Worm (Caenorhabditis elegans) whole organism, young adult: Measurements from ENCODE around the gene lov-1.
A peak's percentile ranks its signal among the peaks of the same experiment; 100 is the strongest.

Experiments
- D2030.7 ChIP-seq: fragments of 200-800 bp; sonication (Bioruptor generic); IDR thresholded peaks from 2 replicates; pipeline ENCODE4 v1.3.6; 2022; ENCODE audit warnings: missing genetic modification reagents, missing genetic modification characterization, missing compliant biosample characterization
- F39B2.1 ChIP-seq: fragments of 200-800 bp; sonication (Bioruptor generic); IDR thresholded peaks from 2 replicates; pipeline ENCODE4 v1.3.6; 2022; ENCODE audit warnings: missing genetic modification reagents, missing genetic modification characterization, missing compliant biosample characterization
- F49E8.2 ChIP-seq: sonication (generic microtip); optimal IDR thresholded peaks from 3 replicates; lab custom pipeline; 2017; ENCODE audit warnings: missing genetic modification characterization, mild to moderate bottlenecking, missing compliant biosample characterization, antibody characterized with exemption, moderate library complexity; ENCODE audit not compliant: insufficient read depth
- K12H6.12 ChIP-seq: fragments of 200-800 bp; sonication (Bioruptor generic); optimal IDR thresholded peaks from 2 replicates; lab custom pipeline; 2018; ENCODE audit warnings: mild to moderate bottlenecking, missing genetic modification characterization, missing compliant biosample characterization
- Y67H2A.10 ChIP-seq: fragments of 200-800 bp; sonication (Bioruptor generic); conservative IDR thresholded peaks from 2 replicates; pipeline ENCODE4 v1.3.6; 2022; ENCODE audit warnings: missing genetic modification reagents, missing genetic modification characterization, missing compliant biosample characterization
- Y79H2A.3 ChIP-seq: fragments of 200-800 bp; sonication (Bioruptor generic); conservative IDR thresholded peaks from 2 replicates; pipeline ENCODE4 v1.3.6; 2022; ENCODE audit warnings: missing genetic modification reagents, missing genetic modification characterization, missing compliant biosample characterization
- Y95B8A.8 ChIP-seq: fragments of 200-800 bp; sonication (Bioruptor generic); IDR thresholded peaks from 2 replicates; pipeline ENCODE4 v1.3.6; 2022; ENCODE audit warnings: missing genetic modification reagents, missing genetic modification characterization, missing compliant biosample characterization
- ZK185.1 ChIP-seq: sonication (generic microtip); optimal IDR thresholded peaks from 2 replicates; lab custom pipeline; 2016; ENCODE audit warnings: mild to moderate bottlenecking, missing genetic modification characterization, missing compliant biosample characterization; ENCODE audit not compliant: poor library complexity, severe bottlenecking
- ama-1 ChIP-seq, 3 experiments: fragments of 150-350 bp in 1 of 3; sonication (generic microtip) in 2 of 3; optimal IDR thresholded peaks; 2 replicates each; lab custom pipeline; 2014 to 2018; ENCODE audit warnings: missing biosample characterization in 2 of 3, missing genetic modification characterization in 2 of 3, missing genetic modification reagents in 2 of 3
- aptf-2 ChIP-seq: fragments of 200-800 bp; sonication (Bioruptor generic); conservative IDR thresholded peaks from 2 replicates; pipeline ENCODE4 v1.3.6; 2022; ENCODE audit warnings: missing genetic modification reagents, missing genetic modification characterization, missing compliant biosample characterization
- aptf-3 ChIP-seq: fragments of 200-800 bp; sonication (Bioruptor generic); IDR thresholded peaks from 2 replicates; pipeline ENCODE4 v1.3.6; 2022; ENCODE audit warnings: missing genetic modification characterization, missing compliant biosample characterization
- atf-7 ChIP-seq: sonication (generic microtip); optimal IDR thresholded peaks from 2 replicates; lab custom pipeline; 2017; ENCODE audit warnings: mild to moderate bottlenecking, missing genetic modification characterization, missing compliant biosample characterization
- attf-5 ChIP-seq: fragments of 200-800 bp; sonication (Bioruptor generic); optimal IDR thresholded peaks from 2 replicates; lab custom pipeline; 2018; ENCODE audit warnings: mild to moderate bottlenecking, missing genetic modification characterization, missing compliant biosample characterization
- bed-2 ChIP-seq: fragments of 200-800 bp; sonication (Bioruptor generic); IDR thresholded peaks from 2 replicates; pipeline ENCODE4 v1.3.6; 2022; ENCODE audit warnings: missing genetic modification reagents, missing genetic modification characterization, missing compliant biosample characterization
- ceh-91 ChIP-seq: fragments of 200-800 bp; sonication (Bioruptor generic); IDR thresholded peaks from 2 replicates; pipeline ENCODE4 v1.3.6; 2022; ENCODE audit warnings: missing genetic modification reagents, missing genetic modification characterization, missing compliant biosample characterization
- die-1 ChIP-seq: sonication (generic microtip); optimal IDR thresholded peaks from 2 replicates; lab custom pipeline; 2016; ENCODE audit warnings: missing genotype, mild to moderate bottlenecking, missing genetic modification characterization, missing compliant biosample characterization
- dpl-1 ChIP-seq: fragments of 150-350 bp; optimal IDR thresholded peaks from 2 replicates; lab custom pipeline; 2014; ENCODE audit warnings: missing biosample characterization, missing genetic modification reagents, missing genetic modification characterization
- efl-1 ChIP-seq: fragments of 150-350 bp; optimal IDR thresholded peaks from 2 replicates; lab custom pipeline; 2014; ENCODE audit warnings: missing biosample characterization, missing genetic modification reagents, missing genetic modification characterization
- egl-44 ChIP-seq: fragments of 200-800 bp; sonication (Bioruptor generic); IDR thresholded peaks from 2 replicates; pipeline ENCODE4 v1.3.6; 2022; ENCODE audit warnings: missing genetic modification reagents, missing genetic modification characterization, missing compliant biosample characterization
- ekl-4 ChIP-seq: fragments of 200-800 bp; sonication (Bioruptor generic); IDR thresholded peaks from 2 replicates; pipeline ENCODE4 v1.3.6; 2022; ENCODE audit warnings: missing genetic modification reagents, missing genetic modification characterization, missing compliant biosample characterization
- fkh-3 ChIP-seq: sonication (generic microtip); optimal IDR thresholded peaks from 2 replicates; lab custom pipeline; 2016; ENCODE audit warnings: mild to moderate bottlenecking, missing genetic modification characterization, missing compliant biosample characterization
- him-1 ChIP-seq: sonication (generic microtip); optimal IDR thresholded peaks from 2 replicates; lab custom pipeline; 2016; ENCODE audit warnings: missing genotype, missing genetic modification reagents, missing genetic modification characterization, missing compliant biosample characterization
- hmg-20 ChIP-seq: fragments of 200-800 bp; sonication (Bioruptor generic); IDR thresholded peaks from 2 replicates; pipeline ENCODE4 v1.3.6; 2022; ENCODE audit warnings: missing genetic modification reagents, missing genetic modification characterization, missing compliant biosample characterization
- hsf-1 ChIP-seq: fragments of 200-800 bp; sonication (Bioruptor generic); IDR thresholded peaks from 2 replicates; pipeline ENCODE4 v1.3.6; 2022; ENCODE audit warnings: missing genetic modification reagents, missing genetic modification characterization, missing compliant biosample characterization
- lag-1 ChIP-seq: fragments of 200-800 bp; sonication (Bioruptor generic); IDR thresholded peaks from 2 replicates; pipeline ENCODE4 v1.3.6; 2022; ENCODE audit warnings: missing genetic modification reagents, missing genetic modification characterization, missing compliant biosample characterization
- lin-40 ChIP-seq: sonication (generic microtip); optimal IDR thresholded peaks from 2 replicates; lab custom pipeline; 2016; ENCODE audit warnings: missing genetic modification characterization, mild to moderate bottlenecking, missing compliant biosample characterization, missing genotype, missing genetic modification reagents
- lsl-1 ChIP-seq: fragments of 200-800 bp; sonication (Bioruptor generic); optimal IDR thresholded peaks from 2 replicates; lab custom pipeline; 2018; ENCODE audit warnings: mild to moderate bottlenecking, missing genetic modification characterization, moderate library complexity, missing compliant biosample characterization
- lsy-27 ChIP-seq: sonication (generic microtip); optimal IDR thresholded peaks from 2 replicates; lab custom pipeline; 2017; ENCODE audit warnings: missing genetic modification characterization, mild to moderate bottlenecking, missing compliant biosample characterization, antibody characterized with exemption, missing genotype, borderline replicate concordance; ENCODE audit not compliant: insufficient read depth
- madf-10 ChIP-seq: sonication (generic microtip); optimal IDR thresholded peaks from 2 replicates; lab custom pipeline; 2016; ENCODE audit warnings: mild to moderate bottlenecking, missing genetic modification characterization, missing compliant biosample characterization
- madf-3 ChIP-seq: fragments of 200-800 bp; sonication (Bioruptor generic); IDR thresholded peaks from 2 replicates; pipeline ENCODE4 v1.3.6; 2022; ENCODE audit warnings: missing genetic modification reagents, missing genetic modification characterization, missing compliant biosample characterization
- madf-6 ChIP-seq: fragments of 200-800 bp; sonication (Bioruptor generic); IDR thresholded peaks from 2 replicates; pipeline ENCODE4 v1.3.6; 2022; ENCODE audit warnings: missing genetic modification reagents, missing genetic modification characterization, missing compliant biosample characterization
- madf-8 ChIP-seq: fragments of 200-800 bp; sonication (Bioruptor generic); conservative IDR thresholded peaks from 2 replicates; pipeline ENCODE4 v1.3.6; 2022; ENCODE audit warnings: missing genetic modification reagents, missing genetic modification characterization, missing compliant biosample characterization
- mcd-1 ChIP-seq: fragments of 200-800 bp; sonication (Bioruptor generic); IDR thresholded peaks from 2 replicates; pipeline ENCODE4 v1.3.6; 2022; ENCODE audit warnings: missing genetic modification reagents, missing genetic modification characterization, missing compliant biosample characterization
- mel-28 ChIP-seq: sonication (generic microtip); optimal IDR thresholded peaks from 2 replicates; lab custom pipeline; 2016; ENCODE audit warnings: borderline replicate concordance, mild to moderate bottlenecking, missing genetic modification characterization, missing compliant biosample characterization
- nhr-80 ChIP-seq: sonication (generic microtip); optimal IDR thresholded peaks from 2 replicates; lab custom pipeline; 2016; ENCODE audit warnings: missing genetic modification characterization, missing compliant biosample characterization
- nhr-90 ChIP-seq: sonication (generic microtip); optimal IDR thresholded peaks from 2 replicates; lab custom pipeline; 2016; ENCODE audit warnings: missing genotype, mild to moderate bottlenecking, missing genetic modification characterization, missing compliant biosample characterization
- sdz-38 ChIP-seq: sonication (generic microtip); optimal IDR thresholded peaks from 2 replicates; lab custom pipeline; 2016; ENCODE audit warnings: missing genotype, missing genetic modification characterization, missing compliant biosample characterization
- snpc-1.1 ChIP-seq: sonication (generic microtip); optimal IDR thresholded peaks from 2 replicates; lab custom pipeline; 2017; ENCODE audit warnings: missing genetic modification characterization, mild to moderate bottlenecking, missing compliant biosample characterization, antibody characterized with exemption, moderate library complexity, missing genotype, missing genetic modification reagents; ENCODE audit not compliant: insufficient read depth
- snpc-1.3 ChIP-seq: sonication (generic microtip); optimal IDR thresholded peaks from 2 replicates; lab custom pipeline; 2017; ENCODE audit warnings: missing genetic modification characterization, mild to moderate bottlenecking, missing compliant biosample characterization, antibody characterized with exemption, moderate library complexity, missing genotype, missing genetic modification reagents; ENCODE audit not compliant: insufficient read depth
- snpc-3.4 ChIP-seq: sonication (generic microtip); optimal IDR thresholded peaks from 2 replicates; lab custom pipeline; 2017; ENCODE audit warnings: missing genetic modification characterization, mild to moderate bottlenecking, missing compliant biosample characterization, antibody characterized with exemption, moderate library complexity, missing genotype, missing genetic modification reagents
- sptf-2 ChIP-seq: fragments of 200-800 bp; sonication (Bioruptor generic); optimal IDR thresholded peaks from 2 replicates; lab custom pipeline; 2018; ENCODE audit warnings: mild to moderate bottlenecking, missing genetic modification characterization, missing compliant biosample characterization
- tbp1 ChIP-seq: fragments of 200-800 bp; sonication (Bioruptor generic); optimal IDR thresholded peaks from 2 replicates; lab custom pipeline; 2018; ENCODE audit warnings: mild to moderate bottlenecking, missing genetic modification characterization, missing compliant biosample characterization
- tbx-9 ChIP-seq: sonication (generic microtip); optimal IDR thresholded peaks from 2 replicates; lab custom pipeline; 2016; ENCODE audit warnings: borderline replicate concordance, missing genetic modification characterization, inconsistent platforms, missing compliant biosample characterization
- tlf-1 ChIP-seq: fragments of 200-800 bp; sonication (Bioruptor generic); optimal IDR thresholded peaks from 2 replicates; lab custom pipeline; 2018; ENCODE audit warnings: mild to moderate bottlenecking, missing genetic modification characterization, missing compliant biosample characterization
- zfh-2 ChIP-seq: fragments of 200-800 bp; sonication (Bioruptor generic); conservative IDR thresholded peaks from 2 replicates; pipeline ENCODE4 v1.3.6; 2022; ENCODE audit warnings: missing genetic modification reagents, missing genetic modification characterization, missing compliant biosample characterization
- ztf-26 ChIP-seq: sonication (generic microtip); optimal IDR thresholded peaks from 2 replicates; lab custom pipeline; 2017; ENCODE audit warnings: missing genetic modification characterization, missing compliant biosample characterization
- ztf-28 ChIP-seq: fragments of 200-800 bp; sonication (Bioruptor generic); IDR thresholded peaks from 2 replicates; pipeline ENCODE4 v1.3.6; 2022; ENCODE audit warnings: missing genetic modification reagents, missing genetic modification characterization, missing compliant biosample characterization
- ztf-6 ChIP-seq: fragments of 200-800 bp; sonication (Bioruptor generic); IDR thresholded peaks from 2 replicates; pipeline ENCODE4 v1.3.6; 2022; ENCODE audit warnings: missing genetic modification reagents, missing genetic modification characterization, missing compliant biosample characterization

The lov-1 gene

DNA sequence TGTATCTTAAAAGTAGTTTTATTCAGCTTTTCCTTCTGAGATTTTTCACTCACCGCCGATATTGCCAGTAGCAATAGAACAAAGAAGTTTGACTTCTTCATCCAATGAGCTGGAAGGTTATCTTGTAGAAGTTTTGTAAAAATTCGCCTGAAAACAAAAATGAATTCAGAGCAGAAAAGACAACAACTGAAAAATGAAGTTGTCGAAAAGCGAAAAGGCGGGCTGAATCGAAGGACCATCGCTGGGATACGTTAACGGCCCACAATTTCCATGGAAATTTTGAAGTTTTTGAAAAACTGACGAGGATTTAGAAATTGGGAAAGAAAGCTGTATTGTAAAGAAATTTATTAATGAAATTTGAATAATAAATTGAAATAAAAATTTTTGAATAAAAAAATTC is at the start of gene lov-1:
lov-1 (minus strand) TSS at position 101 of the 400 bp plus-strand sequence.
- TF ChIP-seq attf-5 (GFP tag; lab: Kevin White, UChicago) (no peak), tlf-1 (GFP tag; lab: Kevin White, UChicago) (no peak), him-1 (no peak), nhr-80 (tag; lab: Kevin White, UChicago) (no peak), snpc-1.1 (tag; lab: Kevin White, UChicago) (no peak), D2030.7 (no peak), ama-1 (optimal IDR thresholded peaks at IDR 0.05; lab: Kevin White, UChicago) (no peak), ama-1 (GFP tag; optimal IDR thresholded peaks at IDR 0.05; lab: Kevin White, UChicago) (no peak), madf-10 (tag; lab: Kevin White, UChicago) (no peak), lin-40 (tag; lab: Kevin White, UChicago) (no peak), nhr-90 (no peak), egl-44 (no peak), snpc-1.3 (no peak), fkh-3 (tag; lab: Kevin White, UChicago) (no peak), hsf-1 (no peak), ztf-26 (no peak), tbp1 (no peak), K12H6.12 (tag; lab: Kevin White, UChicago) (no peak), lsy-27 (no peak), F49E8.2 (no peak)

DNA sequence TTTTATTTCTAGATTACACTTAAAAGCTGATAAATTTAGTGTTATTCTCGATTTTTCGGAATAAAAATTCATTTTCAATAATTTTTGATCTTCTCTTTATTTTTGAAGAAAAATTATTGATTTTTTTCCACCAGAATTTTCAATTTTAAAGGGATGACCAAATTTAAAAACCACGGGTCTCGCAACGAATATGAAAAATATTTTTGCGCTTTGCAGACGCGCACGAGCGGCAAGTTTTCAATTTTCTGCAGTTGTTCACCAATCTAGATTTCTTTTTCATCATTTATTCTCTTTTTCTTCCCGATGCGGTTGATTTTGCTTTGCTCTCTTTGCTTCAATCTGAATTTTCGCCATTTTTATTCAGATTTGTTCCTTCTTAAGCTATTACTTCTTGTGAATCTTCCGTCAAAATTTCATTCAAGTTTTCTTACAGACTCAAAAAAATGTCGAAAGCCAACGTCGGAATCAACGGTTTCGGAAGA is 49.3 kb upstream of the lov-1 start, which contains the start of gene gpd-4:
gpd-4 (plus strand) TSS at position 432 of the 482 bp plus-strand sequence.
- TF ChIP-seq lsl-1: peak; percentile 39
- no peak for TF ChIP-seq mel-28
- no peak for TF ChIP-seq atf-7 (tag; lab: Kevin White, UChicago)
- no peak for TF ChIP-seq F39B2.1 (GFP tag; lab: Robert Waterston, UW)
- TF ChIP-seq Y95B8A.8 (GFP tag; lab: Robert Waterston, UW): no peak
- TF ChIP-seq aptf-3 (GFP tag; lab: Robert Waterston, UW): no peak
- TF ChIP-seq Y79H2A.3 (GFP tag; lab: Robert Waterston, UW): no peak
- peak; percentile 31 for TF ChIP-seq dpl-1 (GFP tag; lab: Kevin White, UChicago)
- no peak for TF ChIP-seq tbx-9 (tag; lab: Kevin White, UChicago)
- TF ChIP-seq madf-6: peak; percentile 81
- TF ChIP-seq ceh-91 (GFP tag; lab: Robert Waterston, UW): peak; percentile 82
- TF ChIP-seq madf-8 (GFP tag; lab: Robert Waterston, UW): peak; percentile 75
- TF ChIP-seq ZK185.1 (tag; lab: Kevin White, UChicago): no peak
- TF ChIP-seq efl-1: peak; percentile 90
- TF ChIP-seq aptf-2 (GFP tag; lab: Robert Waterston, UW): no peak
- TF ChIP-seq snpc-3.4 (tag; lab: Kevin White, UChicago): peak; percentile 7
- TF ChIP-seq sdz-38 (tag; lab: Kevin White, UChicago): no peak
- no peak for TF ChIP-seq ztf-6
- TF ChIP-seq die-1 (tag; lab: Kevin White, UChicago): no peak
- no peak for TF ChIP-seq mcd-1 (GFP tag; lab: Robert Waterston, UW)
- no peak for TF ChIP-seq hmg-20 (GFP tag; lab: Robert Waterston, UW)
- no peak for TF ChIP-seq lag-1
- no peak for TF ChIP-seq ekl-4
- no peak for TF ChIP-seq bed-2 (GFP tag; lab: Robert Waterston, UW)
- no peak for TF ChIP-seq ztf-28 (GFP tag; lab: Robert Waterston, UW)
- 0 out of 2 replicates have a peak, but pooled peaks have one; percentile 40 for TF ChIP-seq D2030.7
- no peak for TF ChIP-seq Y67H2A.10 (GFP tag; lab: Robert Waterston, UW)
- no peak for TF ChIP-seq madf-3 (GFP tag; lab: Robert Waterston, UW)
- no peak for TF ChIP-seq sptf-2 (GFP tag; lab: Kevin White, UChicago)
- TF ChIP-seq zfh-2 (GFP tag; lab: Robert Waterston, UW): no peak
